Worm (Caenorhabditis elegans) whole organism, mixed stage, embryonic: ENCODE data around the gene tpst-1.
"Not testable (repeated sequence)": the region's sequence is repeated elsewhere in the genome, so short reads cannot be mapped to it uniquely, and the experiment has no call there.

Experiments
- blmp-1 ChIP-seq: fragments of 150-350 bp; optimal IDR thresholded peaks from 2 replicates; lab custom pipeline; 2014; ENCODE audit warnings: missing biosample characterization, missing genetic modification characterization
- lin-32 ChIP-seq: fragments of 200-800 bp; sonication (Bioruptor generic); optimal IDR thresholded peaks from 2 replicates; lab custom pipeline; 2018; ENCODE audit warnings: mild to moderate bottlenecking, missing genetic modification characterization, missing compliant biosample characterization
- mep-1 ChIP-seq: fragments of 150-350 bp; optimal IDR thresholded peaks from 2 replicates; lab custom pipeline; 2017; ENCODE audit warnings: missing biosample characterization, missing genetic modification reagents, missing genetic modification characterization, inconsistent platforms
- nhr-12 ChIP-seq: fragments of 150-350 bp; optimal IDR thresholded peaks from 2 replicates; lab custom pipeline; 2014; ENCODE audit warnings: missing biosample characterization, missing genetic modification characterization
- pha-4 ChIP-seq: fragments of 150-350 bp; optimal IDR thresholded peaks from 2 replicates; lab custom pipeline; 2018; ENCODE audit warnings: missing biosample characterization, missing genetic modification reagents, missing genetic modification characterization
- unc-62 ChIP-seq: fragments of 150-350 bp; optimal IDR thresholded peaks from 2 replicates; lab custom pipeline; 2014; ENCODE audit warnings: missing biosample characterization, missing genetic modification reagents, missing genetic modification characterization

ce11 chrIII:12665500-12665907 is 3.4 kb upstream of the tpst-1 start:
- not testable (repeated sequence) for TF ChIP-seq unc-62 (GFP tag; lab: Kevin White, UChicago); pha-4 (tag; lab: Kevin White, UChicago); mep-1; nhr-12 (tag; lab: Kevin White, UChicago); blmp-1 (tag; lab: Kevin White, UChicago); lin-32 (GFP tag; lab: Kevin White, UChicago)
